Worm (Caenorhabditis elegans) whole organism, early embryonic: ENCODE measurements around the gene F46B3.1.

Experiments used
- B0310.2 ChIP-seq: sonication (generic microtip); optimal IDR thresholded peaks from 2 replicates; lab custom pipeline; 2016; ENCODE audit warnings: mild to moderate bottlenecking, missing genetic modification characterization, missing compliant biosample characterization
- F13C5.2 ChIP-seq: sonication (generic microtip); optimal IDR thresholded peaks from 2 replicates; lab custom pipeline; 2017; ENCODE audit warnings: mild to moderate bottlenecking, missing genetic modification characterization, inconsistent platforms, missing compliant biosample characterization
- aly-1 ChIP-seq: sonication (generic microtip); optimal IDR thresholded peaks from 2 replicates; lab custom pipeline; 2016; ENCODE audit warnings: missing genetic modification characterization, missing compliant biosample characterization
- ama-1 ChIP-seq: fragments of 150-350 bp; optimal IDR thresholded peaks from 2 replicates; lab custom pipeline; 2014
- ceh-13 ChIP-seq: fragments of 200-800 bp; sonication (Bioruptor generic); optimal IDR thresholded peaks from 2 replicates; lab custom pipeline; 2018; ENCODE audit warnings: mild to moderate bottlenecking, missing genetic modification characterization, missing compliant biosample characterization
- ceh-36 ChIP-seq: sonication (generic microtip); optimal IDR thresholded peaks from 2 replicates; lab custom pipeline; 2016; ENCODE audit warnings: missing genetic modification characterization, inconsistent platforms, missing compliant biosample characterization
- ets-7 ChIP-seq: sonication (generic microtip); optimal IDR thresholded peaks from 2 replicates; lab custom pipeline; 2016; ENCODE audit warnings: missing genotype, missing genetic modification characterization, missing compliant biosample characterization
- flt-1 ChIP-seq: fragments of 200-800 bp; sonication (Bioruptor generic); IDR thresholded peaks from 2 replicates; pipeline ENCODE4 v1.3.6; 2022; ENCODE audit warnings: missing genetic modification characterization, missing compliant biosample characterization
- hmbx-1 ChIP-seq: sonication (generic microtip); optimal IDR thresholded peaks from 2 replicates; lab custom pipeline; 2016; ENCODE audit warnings: mild to moderate bottlenecking, missing genetic modification characterization, missing compliant biosample characterization
- hmg-4 ChIP-seq: fragments of 200-800 bp; sonication (Bioruptor generic); optimal IDR thresholded peaks from 2 replicates; lab custom pipeline; 2018; ENCODE audit warnings: mild to moderate bottlenecking, missing genetic modification characterization, missing compliant biosample characterization
- hnd-1 ChIP-seq: sonication (generic microtip); optimal IDR thresholded peaks from 2 replicates; lab custom pipeline; 2016; ENCODE audit warnings: missing genetic modification characterization, missing compliant biosample characterization
- pes-1 ChIP-seq: fragments of 200-800 bp; sonication (Bioruptor generic); IDR thresholded peaks from 2 replicates; pipeline ENCODE4 v1.3.6; 2022; ENCODE audit warnings: missing genetic modification reagents, missing genetic modification characterization, missing compliant biosample characterization
- scrt-1 ChIP-seq: fragments of 200-800 bp; sonication (Bioruptor generic); IDR thresholded peaks from 2 replicates; pipeline ENCODE4 v1.3.6; 2022; ENCODE audit warnings: missing genetic modification characterization, missing compliant biosample characterization
- sea-1 ChIP-seq: fragments of 200-800 bp; sonication (Bioruptor generic); conservative IDR thresholded peaks from 2 replicates; pipeline ENCODE4 v1.3.6; 2022; ENCODE audit warnings: missing genetic modification characterization, missing compliant biosample characterization
- tbx-11 ChIP-seq: fragments of 200-800 bp; sonication (Bioruptor generic); IDR thresholded peaks from 2 replicates; pipeline ENCODE4 v1.3.6; 2022; ENCODE audit warnings: missing genetic modification characterization, missing compliant biosample characterization
- tbx-37 ChIP-seq: fragments of 200-800 bp; sonication (Bioruptor generic); conservative IDR thresholded peaks from 2 replicates; pipeline ENCODE4 v1.3.6; 2022; ENCODE audit warnings: missing genetic modification reagents, missing genetic modification characterization, missing compliant biosample characterization
- tra-4 ChIP-seq: sonication (generic microtip); optimal IDR thresholded peaks from 2 replicates; lab custom pipeline; 2017; ENCODE audit warnings: missing genetic modification characterization, missing compliant biosample characterization

Gene F46B3.1

DNA sequence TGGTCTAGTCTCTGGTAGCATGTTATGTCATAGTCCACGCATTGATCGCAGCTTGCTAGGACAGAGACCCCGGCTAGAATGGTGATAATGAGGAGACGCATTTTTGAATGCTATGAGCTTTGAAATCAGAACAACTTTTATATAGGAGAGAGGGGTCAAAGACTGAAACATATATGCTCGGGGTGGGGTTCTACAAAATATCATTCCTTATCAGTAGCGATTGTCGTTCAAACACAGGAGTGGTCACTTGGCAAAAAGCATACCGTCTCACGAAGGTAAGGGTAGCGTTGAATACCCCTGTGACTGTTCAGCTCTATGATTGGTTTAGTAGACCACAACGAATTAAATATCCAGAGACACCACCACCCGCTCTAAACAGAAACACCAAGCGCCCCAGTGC, at the start of gene F46B3.1:
TSS of gene F46B3.1 (minus strand) at position 101 of the 400 bp plus-strand sequence.
- TF ChIP-seq aly-1 (tag; lab: Kevin White, UChicago) (no peak), B0310.2 (tag; lab: Kevin White, UChicago) (no peak), ceh-36 (no peak), tbx-37 (GFP tag; lab: Robert Waterston, UW) (no peak), ets-7 (tag; lab: Kevin White, UChicago) (no peak), flt-1 (no peak), ama-1 (lab: Kevin White, UChicago) (no peak), tra-4 (tag; lab: Kevin White, UChicago) (no peak), ceh-13 (GFP tag; lab: Kevin White, UChicago) (no peak)

DNA sequence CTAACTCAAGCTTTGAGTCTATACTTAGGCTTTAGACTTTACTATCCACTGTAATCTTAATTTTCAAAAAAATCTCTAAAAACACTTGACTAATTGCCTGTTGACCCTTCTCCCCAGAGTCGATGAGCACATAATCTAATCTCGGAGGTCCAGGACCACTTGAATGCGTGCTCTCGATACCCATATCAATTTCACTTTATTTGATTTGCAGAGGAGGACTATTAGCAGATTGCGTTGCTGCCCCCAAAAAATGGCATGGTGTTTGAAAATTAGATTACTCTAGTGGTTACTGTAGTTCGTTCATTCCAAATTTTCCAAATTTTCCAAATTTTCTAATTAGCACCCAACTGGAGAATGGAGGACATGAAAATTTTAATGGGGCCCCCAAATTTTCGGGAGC, 48.5 kb upstream of the F46B3.1 start:
- TF ChIP-seq sea-1 (no peak), B0310.2 (tag; lab: Kevin White, UChicago) (no peak), hmbx-1 (tag; lab: Kevin White, UChicago) (no peak), hnd-1 (no peak), ceh-36 (no peak), ets-7 (tag; lab: Kevin White, UChicago) (no peak), ama-1 (lab: Kevin White, UChicago) (no peak), tbx-37 (GFP tag; lab: Robert Waterston, UW) (no peak), pes-1 (GFP tag; lab: Robert Waterston, UW) (no peak), tra-4 (tag; lab: Kevin White, UChicago) (no peak), flt-1 (no peak), hmg-4 (GFP tag; lab: Kevin White, UChicago) (no peak), ceh-13 (GFP tag; lab: Kevin White, UChicago) (no peak), scrt-1 (GFP tag; lab: Robert Waterston, UW) (no peak), aly-1 (tag; lab: Kevin White, UChicago) (no peak), tbx-11 (GFP tag; lab: Robert Waterston, UW) (no peak), F13C5.2 (tag; lab: Kevin White, UChicago) (no peak)

- TF ChIP-seq tra-4 (tag; lab: Kevin White, UChicago) (no peak), ets-7 (tag; lab: Kevin White, UChicago) (no peak), scrt-1 (GFP tag; lab: Robert Waterston, UW) (no peak), aly-1 (tag; lab: Kevin White, UChicago) (no peak), pes-1 (GFP tag; lab: Robert Waterston, UW) (no peak), hmg-4 (GFP tag; lab: Kevin White, UChicago) (no peak), hmbx-1 (tag; lab: Kevin White, UChicago) (no peak), ama-1 (lab: Kevin White, UChicago) (no peak), tbx-37 (GFP tag; lab: Robert Waterston, UW) (no peak), tbx-11 (GFP tag; lab: Robert Waterston, UW) (no peak), hnd-1 (no peak), flt-1 (no peak), ceh-13 (GFP tag; lab: Kevin White, UChicago) (no peak), sea-1 (no peak), B0310.2 (tag; lab: Kevin White, UChicago) (no peak), F13C5.2 (tag; lab: Kevin White, UChicago) (no peak)
Observed at ce11 chrV:20641896-20642295, 44.9 kb upstream of the F46B3.1 start, which contains the start of gene srxa-15. Gene srxa-15, plus strand, starts transcription at chrV:20642196.

ce11 chrV:20639294-20639693, 42.3 kb upstream of the F46B3.1 start, which contains the start of gene srxa-14:
Gene srxa-14, plus strand, starts transcription at chrV:20639594.
- no peak for TF ChIP-seq ceh-36
- no peak for TF ChIP-seq scrt-1 (GFP tag; lab: Robert Waterston, UW)
- TF ChIP-seq F13C5.2 (tag; lab: Kevin White, UChicago): no peak
- TF ChIP-seq hnd-1: no peak
- TF ChIP-seq tra-4 (tag; lab: Kevin White, UChicago): no peak

ce11 chrV:20638344-20638743, 41.4 kb upstream of the F46B3.1 start, which contains the start of gene Y44A6B.3:
Gene Y44A6B.3, minus strand, starts transcription at chrV:20638444.
- TF ChIP-seq sea-1: no peak
- no peak for TF ChIP-seq scrt-1 (GFP tag; lab: Robert Waterston, UW)
- no peak for TF ChIP-seq flt-1
- no peak for TF ChIP-seq hmg-4 (GFP tag; lab: Kevin White, UChicago)

DNA sequence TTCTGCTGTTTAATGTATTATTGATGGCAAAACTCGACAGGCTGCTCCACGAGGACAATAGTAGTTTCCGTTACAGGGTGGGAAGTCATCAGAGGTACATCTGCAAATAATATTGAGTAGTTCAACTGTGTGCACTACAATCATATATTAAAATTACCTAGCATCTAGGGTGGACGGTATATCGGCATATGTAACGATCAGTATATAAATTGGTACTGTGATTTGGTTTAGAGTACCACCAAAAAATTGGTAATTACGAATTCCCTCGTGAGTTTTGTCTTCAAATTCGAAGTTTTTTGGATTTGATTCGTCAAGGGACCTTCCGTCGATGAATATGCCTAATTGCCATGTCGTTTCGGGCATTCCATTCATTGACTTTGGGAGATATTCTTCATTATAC, 39.9 kb upstream of the F46B3.1 start, which contains the start of gene ttr-13:
TSS of gene ttr-13 (minus strand) at position 101 of the 400 bp plus-strand sequence.
- TF ChIP-seq ama-1 (lab: Kevin White, UChicago) (no peak), ets-7 (tag; lab: Kevin White, UChicago) (no peak), ceh-13 (GFP tag; lab: Kevin White, UChicago) (no peak), tbx-37 (GFP tag; lab: Robert Waterston, UW) (no peak), aly-1 (tag; lab: Kevin White, UChicago) (no peak), F13C5.2 (tag; lab: Kevin White, UChicago) (no peak), tra-4 (tag; lab: Kevin White, UChicago) (no peak), sea-1 (no peak), scrt-1 (GFP tag; lab: Robert Waterston, UW) (no peak), B0310.2 (tag; lab: Kevin White, UChicago) (no peak), hmbx-1 (tag; lab: Kevin White, UChicago) (no peak), ceh-36 (no peak)

DNA sequence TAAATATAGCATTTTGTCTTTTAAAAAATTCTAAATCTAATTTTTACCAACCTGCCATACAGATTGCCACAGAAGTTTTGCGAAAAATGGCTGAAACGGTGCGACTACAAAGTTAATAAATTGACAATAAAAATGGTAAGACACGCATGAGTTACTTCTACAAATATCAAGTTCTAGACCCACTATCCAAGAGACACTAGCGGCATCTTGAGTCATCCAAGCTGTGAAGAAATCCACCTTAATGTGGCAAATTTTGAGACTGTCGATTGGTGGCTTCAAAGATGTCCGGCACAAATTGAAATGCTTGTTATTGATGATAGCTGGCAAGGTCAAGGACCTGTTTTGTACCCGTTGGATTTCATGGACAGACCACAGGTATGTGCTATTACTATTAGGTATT, 37.4 kb upstream of the F46B3.1 start, which contains the start of gene F46B3.16:
TSS of gene F46B3.16 (plus strand) at position 301 of the 400 bp plus-strand sequence.
- TF ChIP-seq ceh-13 (GFP tag; lab: Kevin White, UChicago) (no peak), hnd-1 (no peak), pes-1 (GFP tag; lab: Robert Waterston, UW) (no peak), tbx-11 (GFP tag; lab: Robert Waterston, UW) (no peak), sea-1 (no peak), tbx-37 (GFP tag; lab: Robert Waterston, UW) (no peak), B0310.2 (tag; lab: Kevin White, UChicago) (no peak), F13C5.2 (tag; lab: Kevin White, UChicago) (no peak), ets-7 (tag; lab: Kevin White, UChicago) (no peak), ama-1 (lab: Kevin White, UChicago) (no peak)
